Worm (Caenorhabditis elegans) whole organism, L4 larva: ENCODE results near the gene nhr-65.

Experiments used
- attf-4 ChIP-seq: sonication (generic microtip); optimal IDR thresholded peaks from 3 replicates; lab custom pipeline; 2017; ENCODE audit warnings: missing biosample characterization, missing genetic modification characterization
- dpl-1 ChIP-seq: fragments of 150-350 bp; optimal IDR thresholded peaks from 2 replicates; lab custom pipeline; 2014; ENCODE audit warnings: missing biosample characterization, missing genetic modification reagents, missing genetic modification characterization
- nhr-77 ChIP-seq: fragments of 150-350 bp; optimal IDR thresholded peaks from 2 replicates; lab custom pipeline; 2014; ENCODE audit warnings: missing biosample characterization, missing genetic modification characterization

DNA sequence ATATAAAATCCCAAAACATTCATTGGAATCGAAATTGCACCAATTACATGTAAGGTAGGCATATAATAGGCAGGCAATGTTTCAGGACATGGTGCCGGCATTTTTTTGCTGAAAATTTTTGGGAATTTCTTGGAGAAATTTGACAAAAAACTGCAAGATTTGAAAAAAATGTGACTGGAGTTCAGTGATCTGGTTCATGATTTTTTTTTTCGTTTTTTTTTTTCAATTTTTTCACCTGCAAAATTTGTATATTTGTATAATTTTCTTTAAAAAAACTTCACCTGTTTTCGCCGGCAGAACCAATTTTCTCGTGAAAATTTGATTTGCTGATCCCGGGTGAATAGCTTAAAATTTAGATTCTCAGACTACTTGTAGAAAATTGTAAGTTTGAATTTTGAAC lies 32.7 kb upstream of the nhr-65 start, which contains the start of gene sri-10:
- TF ChIP-seq dpl-1 (GFP tag; lab: Kevin White, UChicago) (no peak), nhr-77 (tag; lab: Kevin White, UChicago) (no peak), attf-4 (tag; lab: Kevin White, UChicago) (no peak)
